Worm (Caenorhabditis elegans) whole organism, mixed stage, embryonic: Measurements from ENCODE around the gene ugt-15.

Experiments
- M03D4.4 ChIP-seq: sonication (generic microtip); optimal IDR thresholded peaks from 2 replicates; lab custom pipeline; 2017; ENCODE audit warnings: mild to moderate bottlenecking, missing genetic modification characterization, missing compliant biosample characterization
- bed-3 ChIP-seq: fragments of 200-800 bp; sonication (Bioruptor generic); optimal IDR thresholded peaks from 3 replicates; lab custom pipeline; 2018; ENCODE audit warnings: mild to moderate bottlenecking, missing genetic modification characterization, moderate library complexity, missing compliant biosample characterization
- blmp-1 ChIP-seq: fragments of 150-350 bp; optimal IDR thresholded peaks from 2 replicates; lab custom pipeline; 2014; ENCODE audit warnings: missing biosample characterization, missing genetic modification characterization
- ceh-39 ChIP-seq: fragments of 150-350 bp; optimal IDR thresholded peaks from 2 replicates; lab custom pipeline; 2014; ENCODE audit warnings: missing biosample characterization, missing genetic modification characterization
- ces-1 ChIP-seq: fragments of 150-350 bp; optimal IDR thresholded peaks from 2 replicates; lab custom pipeline; 2014; ENCODE audit warnings: missing biosample characterization, missing genetic modification reagents, missing genetic modification characterization
- cnd-1 ChIP-seq: fragments of 200-800 bp; sonication (Bioruptor generic); optimal IDR thresholded peaks from 2 replicates; lab custom pipeline; 2018; ENCODE audit warnings: mild to moderate bottlenecking, missing genetic modification characterization, missing compliant biosample characterization
- drap-1 ChIP-seq: fragments of 200-800 bp; sonication (Bioruptor generic); optimal IDR thresholded peaks from 3 replicates; lab custom pipeline; 2018; ENCODE audit warnings: mild to moderate bottlenecking, missing genetic modification characterization, missing compliant biosample characterization
- elt-1 ChIP-seq: sonication (generic microtip); optimal IDR thresholded peaks from 2 replicates; lab custom pipeline; 2017; ENCODE audit warnings: missing genetic modification characterization, mild to moderate bottlenecking, missing compliant biosample characterization, antibody characterized with exemption, moderate library complexity, borderline replicate concordance; ENCODE audit not compliant: insufficient read depth
- flh-1 ChIP-seq: fragments of 200-800 bp; sonication (Bioruptor generic); optimal IDR thresholded peaks from 2 replicates; lab custom pipeline; 2018; ENCODE audit warnings: mild to moderate bottlenecking, missing genetic modification characterization, moderate library complexity, missing compliant biosample characterization
- ham-2 ChIP-seq: fragments of 200-800 bp; sonication (Bioruptor generic); optimal IDR thresholded peaks from 2 replicates; lab custom pipeline; 2018; ENCODE audit warnings: mild to moderate bottlenecking, missing genetic modification characterization, missing compliant biosample characterization
- hlh-1 ChIP-seq: fragments of 150-350 bp; optimal IDR thresholded peaks from 2 replicates; lab custom pipeline; 2014; ENCODE audit warnings: missing biosample characterization, missing genetic modification reagents, missing genetic modification characterization
- lin-32 ChIP-seq: fragments of 200-800 bp; sonication (Bioruptor generic); optimal IDR thresholded peaks from 2 replicates; lab custom pipeline; 2018; ENCODE audit warnings: mild to moderate bottlenecking, missing genetic modification characterization, missing compliant biosample characterization
- lsy-2 ChIP-seq: fragments of 150-350 bp; optimal IDR thresholded peaks from 2 replicates; lab custom pipeline; 2014; ENCODE audit warnings: missing biosample characterization, missing genetic modification characterization
- mab-5 ChIP-seq: fragments of 150-350 bp; optimal IDR thresholded peaks from 2 replicates; lab custom pipeline; 2014; ENCODE audit warnings: missing biosample characterization, missing genetic modification characterization
- mep-1 ChIP-seq: fragments of 150-350 bp; optimal IDR thresholded peaks from 2 replicates; lab custom pipeline; 2017; ENCODE audit warnings: missing biosample characterization, missing genetic modification reagents, missing genetic modification characterization, inconsistent platforms
- mls-2 ChIP-seq: sonication (generic microtip); optimal IDR thresholded peaks from 2 replicates; lab custom pipeline; 2016; ENCODE audit warnings: mild to moderate bottlenecking, missing genetic modification characterization, moderate library complexity, missing compliant biosample characterization
- nhr-12 ChIP-seq: fragments of 150-350 bp; optimal IDR thresholded peaks from 2 replicates; lab custom pipeline; 2014; ENCODE audit warnings: missing biosample characterization, missing genetic modification characterization
- nhr-2 ChIP-seq: fragments of 150-350 bp; optimal IDR thresholded peaks from 2 replicates; lab custom pipeline; 2014; ENCODE audit warnings: missing biosample characterization, missing genetic modification characterization
- nhr-237 ChIP-seq: fragments of 150-350 bp; optimal IDR thresholded peaks from 2 replicates; lab custom pipeline; 2014; ENCODE audit warnings: missing biosample characterization, missing genetic modification characterization
- nhr-28 ChIP-seq: fragments of 150-350 bp; optimal IDR thresholded peaks from 2 replicates; lab custom pipeline; 2014; ENCODE audit warnings: missing biosample characterization, missing genetic modification characterization
- nhr-76 ChIP-seq: sonication (generic microtip); optimal IDR thresholded peaks from 2 replicates; lab custom pipeline; 2017; ENCODE audit warnings: missing biosample characterization, missing genetic modification characterization
- pha-4 ChIP-seq: fragments of 150-350 bp; optimal IDR thresholded peaks from 2 replicates; lab custom pipeline; 2018; ENCODE audit warnings: missing biosample characterization, missing genetic modification reagents, missing genetic modification characterization
- sem-2 ChIP-seq: fragments of 200-800 bp; sonication (Bioruptor generic); optimal IDR thresholded peaks from 2 replicates; lab custom pipeline; 2018; ENCODE audit warnings: mild to moderate bottlenecking, missing genetic modification characterization, missing compliant biosample characterization
- snpc-4 ChIP-seq: fragments of 150-350 bp; optimal IDR thresholded peaks from 2 replicates; lab custom pipeline; 2014; ENCODE audit warnings: missing biosample characterization, missing genetic modification characterization
- sptf-1 ChIP-seq: sonication (generic microtip); optimal IDR thresholded peaks from 2 replicates; lab custom pipeline; 2017; ENCODE audit warnings: mild to moderate bottlenecking, missing genetic modification characterization, moderate library complexity, missing compliant biosample characterization
- tbx-8 ChIP-seq: fragments of 200-800 bp; sonication (Bioruptor generic); optimal IDR thresholded peaks from 2 replicates; lab custom pipeline; 2018; ENCODE audit warnings: mild to moderate bottlenecking, missing genetic modification characterization, moderate library complexity, missing compliant biosample characterization
- unc-120 ChIP-seq: sonication (generic microtip); optimal IDR thresholded peaks from 2 replicates; lab custom pipeline; 2017; ENCODE audit warnings: missing genetic modification characterization, missing compliant biosample characterization; ENCODE audit not compliant: poor library complexity, severe bottlenecking
- unc-39 ChIP-seq: fragments of 150-350 bp; optimal IDR thresholded peaks from 2 replicates; lab custom pipeline; 2014; ENCODE audit warnings: missing biosample characterization, missing genetic modification characterization
- unc-62 ChIP-seq: fragments of 150-350 bp; optimal IDR thresholded peaks from 2 replicates; lab custom pipeline; 2014; ENCODE audit warnings: missing biosample characterization, missing genetic modification reagents, missing genetic modification characterization
- zip-8 ChIP-seq: fragments of 150-350 bp; optimal IDR thresholded peaks from 2 replicates; lab custom pipeline; 2014; ENCODE audit warnings: missing biosample characterization, missing genetic modification characterization
- ztf-11 ChIP-seq: fragments of 150-350 bp; optimal IDR thresholded peaks from 2 replicates; lab custom pipeline; 2014; ENCODE audit warnings: missing biosample characterization, missing genetic modification characterization

Gene ugt-15

DNA sequence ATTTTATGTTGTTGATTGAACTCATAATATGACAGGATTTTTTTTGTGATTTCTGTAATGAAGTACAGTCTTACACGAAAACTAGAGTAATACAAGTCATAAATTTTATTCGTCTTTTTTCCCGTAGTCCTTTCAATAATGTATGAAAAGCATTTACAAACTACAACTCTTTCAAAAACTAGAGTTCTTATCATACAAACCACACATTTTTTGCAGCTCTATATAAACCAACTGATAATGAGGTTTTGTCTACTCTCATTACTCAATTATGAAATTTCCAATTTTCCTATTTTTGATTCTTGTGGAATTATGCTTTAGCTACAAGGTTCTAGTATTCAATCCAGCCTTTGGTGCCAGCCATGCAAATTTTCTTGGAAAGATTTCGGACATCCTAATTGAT lies 2.5 kb upstream of the ugt-15 start, which contains the start of gene ugt-16:
Gene ugt-16, plus strand, starts transcription at position 248 of the 400 bp plus-strand sequence.
- TF ChIP-seq mab-5 (tag; lab: Kevin White, UChicago) = no peak
- no peak for TF ChIP-seq M03D4.4 (tag; lab: Kevin White, UChicago)
- no peak for TF ChIP-seq blmp-1
- TF ChIP-seq sptf-1 (tag; lab: Kevin White, UChicago) = no peak
- no peak for TF ChIP-seq unc-62
- no peak for TF ChIP-seq ham-2 (GFP tag; lab: Kevin White, UChicago)
- no peak for TF ChIP-seq sem-2 (GFP tag; lab: Kevin White, UChicago)
- no peak for TF ChIP-seq nhr-237 (tag; lab: Kevin White, UChicago)
- no peak for TF ChIP-seq tbx-8
- no peak for TF ChIP-seq nhr-2
- no peak for TF ChIP-seq elt-1 (tag; lab: Kevin White, UChicago)
- no peak for TF ChIP-seq mep-1 (tag; lab: Kevin White, UChicago)
- no peak for TF ChIP-seq ces-1
- TF ChIP-seq bed-3 (GFP tag; lab: Kevin White, UChicago) = no peak

DNA sequence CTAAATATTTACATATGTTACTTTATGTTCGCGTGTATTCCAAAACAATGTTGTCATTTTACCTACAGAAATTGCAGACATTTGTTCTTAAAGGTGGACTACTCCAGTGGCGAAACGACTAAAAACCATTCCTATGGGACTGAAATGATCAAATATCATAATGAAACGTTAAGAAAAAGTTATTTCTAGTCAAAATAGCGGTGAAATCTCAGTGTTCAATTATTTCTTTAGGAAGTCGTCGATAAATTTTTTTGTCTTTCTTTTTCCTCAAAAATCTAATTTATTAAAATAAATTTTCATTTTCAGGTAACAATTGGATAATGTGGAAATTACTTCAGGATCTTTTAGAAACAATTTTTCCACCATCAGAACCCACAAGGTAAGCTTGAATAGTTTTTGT lies 8.1 kb downstream of the ugt-15 start, which contains the start of gene C44H9.4:
Gene C44H9.4, plus strand, starts transcription at position 301 of the 400 bp plus-strand sequence.
- no peak for TF ChIP-seq zip-8 (tag; lab: Kevin White, UChicago)
- TF ChIP-seq elt-1 (tag; lab: Kevin White, UChicago) = no peak
- TF ChIP-seq mab-5 (tag; lab: Kevin White, UChicago) = no peak
- no peak for TF ChIP-seq ztf-11 (tag; lab: Kevin White, UChicago)
- TF ChIP-seq nhr-2 = no peak
- no peak for TF ChIP-seq ham-2 (GFP tag; lab: Kevin White, UChicago)
- no peak for TF ChIP-seq mls-2
- TF ChIP-seq sem-2 (GFP tag; lab: Kevin White, UChicago) = no peak
- no peak for TF ChIP-seq unc-120 (tag; lab: Kevin White, UChicago)

DNA sequence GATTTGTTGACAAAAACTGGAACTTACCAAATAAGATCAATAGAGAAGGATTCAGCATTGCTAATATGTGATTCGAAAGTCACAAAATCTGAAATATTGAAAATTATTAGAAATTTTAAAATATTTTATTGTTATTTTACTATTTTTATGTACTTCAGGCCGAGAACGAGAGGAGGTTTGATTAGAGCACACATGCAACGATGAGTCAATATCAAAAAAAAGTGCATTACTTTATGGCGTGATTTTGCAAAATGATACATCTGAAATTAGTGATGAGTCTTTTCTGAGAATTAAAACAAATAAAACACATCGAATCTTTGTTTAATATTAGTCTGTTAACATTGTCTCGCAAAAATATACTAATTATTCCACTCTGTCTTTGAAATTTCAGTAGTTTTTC lies 17.4 kb downstream of the ugt-15 start:
- TF ChIP-seq elt-1 (tag; lab: Kevin White, UChicago) (no peak), ces-1 (no peak), unc-39 (tag; lab: Kevin White, UChicago) (no peak), pha-4 (tag; lab: Kevin White, UChicago) (no peak), blmp-1 (no peak), zip-8 (tag; lab: Kevin White, UChicago) (no peak), lin-32 (GFP tag; lab: Kevin White, UChicago) (no peak), nhr-2 (no peak), lsy-2 (tag; lab: Kevin White, UChicago) (no peak), tbx-8 (no peak), cnd-1 (tag; lab: Kevin White, UChicago) (no peak), M03D4.4 (tag; lab: Kevin White, UChicago) (no peak), hlh-1 (tag; lab: Kevin White, UChicago) (no peak), flh-1 (GFP tag; lab: Kevin White, UChicago) (no peak), bed-3 (GFP tag; lab: Kevin White, UChicago) (no peak), snpc-4 (tag; lab: Kevin White, UChicago) (no peak), nhr-76 (tag; lab: Kevin White, UChicago) (no peak), ztf-11 (tag; lab: Kevin White, UChicago) (no peak), sem-2 (GFP tag; lab: Kevin White, UChicago) (no peak), ham-2 (GFP tag; lab: Kevin White, UChicago) (no peak)
- TF ChIP-seq, all 35 proteins: peak for 0

DNA sequence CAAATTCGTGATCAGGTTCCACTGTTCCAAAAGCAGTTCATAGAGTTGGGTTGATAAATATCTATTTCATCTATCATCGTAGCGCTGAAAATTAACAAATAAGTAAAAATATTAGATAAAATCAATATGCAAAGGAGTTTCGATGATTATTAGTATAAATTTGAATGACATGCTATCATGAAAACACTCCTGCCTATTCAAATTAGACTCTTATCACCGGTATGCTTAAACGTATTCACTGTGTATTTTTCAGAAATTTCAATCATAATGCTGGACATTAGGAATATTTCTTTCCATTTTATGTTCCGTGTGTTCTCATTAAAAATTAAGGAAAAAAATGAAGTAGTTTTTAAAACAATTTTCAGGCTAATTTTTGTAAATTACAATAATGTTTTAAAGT lies 17.9 kb downstream of the ugt-15 start, which contains the start of gene C44H9.6:
Gene C44H9.6, minus strand, starts transcription at position 101 of the 400 bp plus-strand sequence.
- TF ChIP-seq nhr-12 (tag; lab: Kevin White, UChicago) (no peak), mls-2 (no peak), ceh-39 (tag; lab: Kevin White, UChicago) (no peak), nhr-28 (no peak), lin-32 (GFP tag; lab: Kevin White, UChicago) (no peak), snpc-4 (tag; lab: Kevin White, UChicago) (no peak), unc-62 (no peak), M03D4.4 (tag; lab: Kevin White, UChicago) (no peak), ces-1 (no peak), pha-4 (tag; lab: Kevin White, UChicago) (no peak), blmp-1 (no peak), drap-1 (GFP tag; lab: Kevin White, UChicago) (no peak), tbx-8 (no peak)
